Fruit fly (Drosophila melanogaster) whole organism: ENCODE data around the gene CG31431.

Source experiments
- pan ChIP-seq: fragments of >200 bp; optimal IDR thresholded peaks from 2 replicates; lab custom pipeline; 2017
- psq ChIP-seq: fragments of >200 bp; optimal IDR thresholded peaks from 2 replicates; lab custom pipeline; 2017

dm6 chr3R:21852579-21853233, 17.8 kb upstream of the CG31431 start:
- TF ChIP-seq psq = no peak
- TF ChIP-seq pan (lab: Kevin White, UChicago) = no peak
